Fruit fly (Drosophila melanogaster) whole organism, prepupa: ENCODE results near the gene CG10562.

Source experiments
- CG10631 ChIP-seq: fragments of 200-800 bp; sonication (Bioruptor generic); optimal IDR thresholded peaks from 2 replicates; lab custom pipeline; 2016; ENCODE audit warnings: missing biosample characterization, missing genetic modification characterization
- CG10669 ChIP-seq: fragments of 200-800 bp; sonication (Bioruptor generic); optimal IDR thresholded peaks from 3 replicates; lab custom pipeline; 2018; ENCODE audit warnings: missing biosample characterization, mild to moderate bottlenecking, missing genetic modification characterization, moderate library complexity
- CG1621 ChIP-seq: fragments of 200-800 bp; sonication (Bioruptor generic); optimal IDR thresholded peaks from 3 replicates; lab custom pipeline; 2018; ENCODE audit warnings: missing biosample characterization, mild to moderate bottlenecking, missing genetic modification characterization
- CG16779 ChIP-seq: fragments of 200-800 bp; sonication (Bioruptor generic); optimal IDR thresholded peaks from 3 replicates; lab custom pipeline; 2017; ENCODE audit warnings: missing biosample characterization, mild to moderate bottlenecking, missing genetic modification characterization
- CG6854 ChIP-seq: fragments of 200-800 bp; sonication (Bioruptor generic); optimal IDR thresholded peaks from 2 replicates; lab custom pipeline; 2017; ENCODE audit warnings: missing biosample characterization, mild to moderate bottlenecking, missing genetic modification characterization
- CG7368 ChIP-seq: fragments of 200-800 bp; sonication (Bioruptor generic); optimal IDR thresholded peaks from 3 replicates; lab custom pipeline; 2016; ENCODE audit warnings: missing biosample characterization, missing genetic modification characterization
- Eip78C ChIP-seq: fragments of 200-800 bp; sonication (Bioruptor generic); peaks from one replicate; lab custom pipeline; 2016; ENCODE audit warnings: missing biosample characterization, missing genetic modification characterization
- Ets96B ChIP-seq: fragments of 200-800 bp; optimal IDR thresholded peaks from 2 replicates; lab custom pipeline; 2019; ENCODE audit warnings: missing biosample characterization, mild to moderate bottlenecking, missing genetic modification characterization, moderate library complexity
- Sox102F ChIP-seq: fragments of 200-800 bp; sonication (Bioruptor generic); optimal IDR thresholded peaks from 2 replicates; lab custom pipeline; 2016; ENCODE audit warnings: missing biosample characterization, mild to moderate bottlenecking, missing genetic modification characterization
- cyc ChIP-seq: fragments of 200-800 bp; sonication (Bioruptor generic); optimal IDR thresholded peaks from 3 replicates; lab custom pipeline; 2016; ENCODE audit warnings: missing biosample characterization, missing genetic modification characterization
- fkh ChIP-seq: fragments of 200-800 bp; sonication (Bioruptor generic); optimal IDR thresholded peaks from 3 replicates; lab custom pipeline; 2017; ENCODE audit warnings: missing biosample characterization, mild to moderate bottlenecking, missing genetic modification characterization, moderate library complexity

- TF ChIP-seq Sox102F (GFP tag; lab: Kevin White, UChicago): no peak
- no peak for TF ChIP-seq CG1621 (tag; lab: Kevin White, UChicago)
- TF ChIP-seq CG7368 (GFP tag; lab: Kevin White, UChicago): no peak
- TF ChIP-seq fkh (GFP tag; lab: Kevin White, UChicago): no peak
- TF ChIP-seq CG16779 (tag; lab: Kevin White, UChicago): no peak
- TF ChIP-seq CG6854 (GFP tag; lab: Kevin White, UChicago): no peak
- no peak for TF ChIP-seq CG10631 (GFP tag; lab: Kevin White, UChicago)
- no peak for TF ChIP-seq Eip78C (GFP tag; lab: Kevin White, UChicago)
- no peak for TF ChIP-seq CG10669 (GFP tag; lab: Kevin White, UChicago)
- no peak for TF ChIP-seq Ets96B (tag; lab: Kevin White, UChicago)
- no peak for TF ChIP-seq cyc (GFP tag; lab: Kevin White, UChicago)
Observed at dm6 chr3R:25322657-25323056, at the start of gene CG10562.
